Fruit fly (Drosophila melanogaster) whole organism, embryonic: ENCODE results near the gene Gycbeta100B.

Experiments
- Asciz ChIP-seq: fragments of 200-800 bp; sonication (Bioruptor generic); optimal IDR thresholded peaks from 2 replicates; lab custom pipeline; 2017; ENCODE audit warnings: missing biosample characterization, mild to moderate bottlenecking, missing genetic modification characterization, missing genetic modification reagents
- Bgb ChIP-seq: fragments of 200-800 bp; sonication (Bioruptor generic); IDR thresholded peaks from 2 replicates; pipeline ENCODE4 v1.3.6; 2022; ENCODE audit warnings: missing biosample characterization, missing genetic modification characterization; ENCODE audit not compliant: partially characterized antibody
- CG12071 ChIP-seq: fragments of 200-800 bp; sonication (Bioruptor generic); optimal IDR thresholded peaks from 3 replicates; lab custom pipeline; 2018; ENCODE audit warnings: missing biosample characterization, mild to moderate bottlenecking, missing genetic modification characterization
- CG1233 ChIP-seq: fragments of 200-800 bp; sonication (Bioruptor generic); optimal IDR thresholded peaks from 4 replicates; lab custom pipeline; 2018; ENCODE audit warnings: missing biosample characterization, mild to moderate bottlenecking, missing genetic modification characterization
- CG15479 ChIP-seq: fragments of 200-800 bp; sonication (Bioruptor generic); optimal IDR thresholded peaks from 3 replicates; lab custom pipeline; 2019; ENCODE audit warnings: missing biosample characterization, mild to moderate bottlenecking, missing genetic modification characterization, moderate library complexity
- CG1647 ChIP-seq: fragments of 200-800 bp; sonication (Bioruptor generic); optimal IDR thresholded peaks from 3 replicates; lab custom pipeline; 2016; ENCODE audit warnings: missing biosample characterization, missing genetic modification characterization
- CG17186 ChIP-seq: fragments of 200-800 bp; sonication (Bioruptor generic); optimal IDR thresholded peaks from 3 replicates; lab custom pipeline; 2017; ENCODE audit warnings: missing biosample characterization, missing genetic modification reagents, missing genetic modification characterization
- CG17385 ChIP-seq: fragments of 200-800 bp; sonication (Bioruptor generic); optimal IDR thresholded peaks from 3 replicates; lab custom pipeline; 2018; ENCODE audit warnings: missing biosample characterization, mild to moderate bottlenecking, missing genetic modification characterization
- CG17612 ChIP-seq: fragments of 200-800 bp; sonication (Bioruptor generic); IDR thresholded peaks from 2 replicates; pipeline ENCODE4 v1.3.6; 2022; ENCODE audit warnings: missing biosample characterization, missing genetic modification characterization
- CG17829 ChIP-seq: fragments of 200-800 bp; optimal IDR thresholded peaks from 2 replicates; lab custom pipeline; 2019; ENCODE audit warnings: missing biosample characterization, mild to moderate bottlenecking, missing genetic modification characterization, moderate library complexity
- CG18011 ChIP-seq: fragments of 200-800 bp; sonication (Bioruptor generic); optimal IDR thresholded peaks from 2 replicates; lab custom pipeline; 2017; ENCODE audit warnings: missing biosample characterization, missing genetic modification characterization, mild to moderate bottlenecking, moderate library complexity, missing genotype
- CG18764 ChIP-seq: fragments of 200-800 bp; sonication (Bioruptor generic); optimal IDR thresholded peaks from 3 replicates; lab custom pipeline; 2016; ENCODE audit warnings: missing biosample characterization, missing genetic modification characterization
- CG4360 ChIP-seq: fragments of 200-800 bp; sonication (Bioruptor generic); IDR thresholded peaks from 2 replicates; pipeline ENCODE4 v1.3.6; 2022; ENCODE audit warnings: missing biosample characterization, missing genetic modification characterization
- CG43689 ChIP-seq: fragments of 200-800 bp; sonication (Bioruptor generic); IDR thresholded peaks from 2 replicates; pipeline ENCODE4 v1.3.6; 2022; ENCODE audit warnings: missing biosample characterization, missing genetic modification characterization
- CTCF ChIP-seq: fragments of 200-800 bp; sonication (Bioruptor generic); optimal IDR thresholded peaks from 2 replicates; lab custom pipeline; 2017; ENCODE audit warnings: missing biosample characterization, mild to moderate bottlenecking, missing genetic modification characterization, moderate library complexity
- Ets65A ChIP-seq: fragments of 200-800 bp; sonication (Bioruptor generic); peaks from one replicate; lab custom pipeline; 2016; ENCODE audit warnings: missing biosample characterization, missing genetic modification characterization
- GATAe ChIP-seq: fragments of 200-800 bp; sonication (Bioruptor generic); conservative IDR thresholded peaks from 2 replicates; pipeline ENCODE4 v1.3.6; 2022; ENCODE audit warnings: missing biosample characterization, missing genetic modification characterization
- HLHmδ ChIP-seq: fragments of 200-800 bp; sonication (Bioruptor generic); optimal IDR thresholded peaks from 2 replicates; lab custom pipeline; 2018; ENCODE audit warnings: missing biosample characterization, mild to moderate bottlenecking, missing genetic modification characterization, moderate library complexity
- Hand ChIP-seq: fragments of 200-800 bp; sonication (Bioruptor generic); optimal IDR thresholded peaks from 2 replicates; lab custom pipeline; 2017; ENCODE audit warnings: mild to moderate bottlenecking, missing biosample characterization, missing genetic modification reagents, missing genetic modification characterization
- Lpt ChIP-seq: fragments of >200 bp; optimal IDR thresholded peaks from 2 replicates; lab custom pipeline; 2018; ENCODE audit warnings: missing biosample characterization, missing genetic modification characterization
- MTF-1 ChIP-seq: fragments of 200-800 bp; sonication (Bioruptor generic); optimal IDR thresholded peaks from 2 replicates; lab custom pipeline; 2018; ENCODE audit warnings: missing biosample characterization, mild to moderate bottlenecking, missing genetic modification characterization, borderline replicate concordance
- bowl ChIP-seq: fragments of 200-800 bp; sonication (Bioruptor generic); IDR thresholded peaks from 2 replicates; pipeline ENCODE4 v1.3.6; 2022; ENCODE audit warnings: missing biosample characterization, missing genetic modification characterization
- br ChIP-seq: fragments of >200 bp; optimal IDR thresholded peaks from 2 replicates; lab custom pipeline; 2017
- cato ChIP-seq: fragments of 200-800 bp; sonication (Bioruptor generic); optimal IDR thresholded peaks from 2 replicates; lab custom pipeline; 2016; ENCODE audit warnings: missing biosample characterization, missing genetic modification characterization, borderline replicate concordance
- caup ChIP-seq: fragments of 200-800 bp; sonication (Bioruptor generic); optimal IDR thresholded peaks from 3 replicates; lab custom pipeline; 2017; ENCODE audit warnings: missing biosample characterization, mild to moderate bottlenecking, missing genetic modification characterization, moderate library complexity; ENCODE audit not compliant: severe bottlenecking
- crol ChIP-seq: fragments of 200-800 bp; sonication (Bioruptor generic); IDR thresholded peaks from 2 replicates; pipeline ENCODE4 v1.3.6; 2022; ENCODE audit warnings: missing biosample characterization, missing genetic modification characterization
- dysf ChIP-seq: fragments of 200-800 bp; sonication (Bioruptor generic); IDR thresholded peaks from 3 replicates; pipeline ENCODE4 v1.3.6; 2022; ENCODE audit warnings: missing biosample characterization, missing genetic modification characterization
- eve ChIP-seq, 2 experiments: fragments of >200 bp; optimal IDR thresholded peaks; 2 replicates each; lab custom pipeline; 2017; ENCODE audit warnings: missing biosample characterization in 2 of 2, missing genetic modification characterization in 2 of 2
- exex ChIP-seq: fragments of 200-800 bp; sonication (Bioruptor generic); optimal IDR thresholded peaks from 4 replicates; lab custom pipeline; 2018; ENCODE audit warnings: missing biosample characterization, mild to moderate bottlenecking, missing genetic modification characterization, moderate library complexity
- eyg ChIP-seq: fragments of 200-800 bp; sonication (Bioruptor generic); optimal IDR thresholded peaks from 3 replicates; lab custom pipeline; 2016; ENCODE audit warnings: missing biosample characterization, missing genetic modification characterization
- hb ChIP-seq: fragments of 200-800 bp; sonication (Bioruptor generic); IDR thresholded peaks from 3 replicates; pipeline ENCODE4 v1.3.6; 2022; ENCODE audit warnings: missing biosample characterization, missing genetic modification characterization; ENCODE audit not compliant: partially characterized antibody
- her ChIP-seq: fragments of 200-800 bp; sonication (Bioruptor generic); optimal IDR thresholded peaks from 2 replicates; lab custom pipeline; 2016; ENCODE audit warnings: missing biosample characterization, missing genetic modification characterization
- kay ChIP-seq: fragments of 200-800 bp; sonication (Bioruptor generic); optimal IDR thresholded peaks from 2 replicates; lab custom pipeline; 2016; ENCODE audit warnings: missing biosample characterization, missing genetic modification characterization
- lab ChIP-seq: fragments of 200-800 bp; sonication (Bioruptor generic); optimal IDR thresholded peaks from 3 replicates; lab custom pipeline; 2017; ENCODE audit warnings: missing biosample characterization, missing genetic modification characterization, mild to moderate bottlenecking, moderate library complexity, missing genetic modification reagents
- lmd ChIP-seq: fragments of 200-800 bp; sonication (Bioruptor generic); IDR thresholded peaks from 2 replicates; pipeline ENCODE4 v1.3.6; 2022; ENCODE audit warnings: missing biosample characterization, missing genetic modification characterization
- pros ChIP-seq: fragments of 200-800 bp; sonication (Bioruptor generic); optimal IDR thresholded peaks from 3 replicates; lab custom pipeline; 2019; ENCODE audit warnings: missing biosample characterization, mild to moderate bottlenecking, missing genetic modification characterization, moderate library complexity
- sd ChIP-seq: fragments of 200-800 bp; sonication (Bioruptor generic); optimal IDR thresholded peaks from 3 replicates; lab custom pipeline; 2018; ENCODE audit warnings: missing biosample characterization, mild to moderate bottlenecking, missing genetic modification characterization, moderate library complexity
- so ChIP-seq: fragments of 200-800 bp; sonication (Bioruptor generic); IDR thresholded peaks from 3 replicates; pipeline ENCODE4 v1.3.6; 2022; ENCODE audit warnings: missing biosample characterization, missing genetic modification characterization
- ssp ChIP-seq: fragments of 200-800 bp; sonication (Bioruptor generic); IDR thresholded peaks from 2 replicates; pipeline ENCODE4 v1.3.6; 2022; ENCODE audit warnings: missing biosample characterization, missing genetic modification characterization
- stwl ChIP-seq: fragments of 200-800 bp; sonication (Bioruptor generic); optimal IDR thresholded peaks from 3 replicates; lab custom pipeline; 2018; ENCODE audit warnings: missing biosample characterization, mild to moderate bottlenecking, missing genetic modification characterization, moderate library complexity
- tgo ChIP-seq: fragments of 200-800 bp; sonication (Bioruptor generic); IDR thresholded peaks from 3 replicates; pipeline ENCODE4 v1.3.6; 2022; ENCODE audit warnings: missing biosample characterization, missing genetic modification characterization
- tll ChIP-seq, 2 experiments: fragments of 200-800 bp in 1 of 2; fragments of >200 bp in 1 of 2; sonication (Bioruptor generic) in 1 of 2; optimal IDR thresholded peaks; 2 replicates each; lab custom pipeline; 2017 to 2019; ENCODE audit warnings: missing biosample characterization in 2 of 2, missing genetic modification characterization in 2 of 2, mild to moderate bottlenecking in 1 of 2, moderate library complexity in 1 of 2
- twi ChIP-seq: fragments of 200-800 bp; optimal IDR thresholded peaks from 2 replicates; lab custom pipeline; 2019; ENCODE audit warnings: missing biosample characterization, mild to moderate bottlenecking, missing genetic modification characterization, moderate library complexity
- unpg ChIP-seq: fragments of 200-800 bp; sonication (Bioruptor generic); optimal IDR thresholded peaks from 3 replicates; lab custom pipeline; 2018; ENCODE audit warnings: missing biosample characterization, mild to moderate bottlenecking, missing genetic modification characterization, moderate library complexity
- wdn ChIP-seq: fragments of 200-800 bp; sonication (Bioruptor generic); IDR thresholded peaks from 2 replicates; pipeline ENCODE4 v1.3.6; 2022; ENCODE audit warnings: missing biosample characterization, missing genetic modification characterization
- zen ChIP-seq: fragments of 200-800 bp; sonication (Bioruptor generic); optimal IDR thresholded peaks from 3 replicates; lab custom pipeline; 2018; ENCODE audit warnings: missing biosample characterization, mild to moderate bottlenecking, missing genetic modification characterization, moderate library complexity
- zfh2 ChIP-seq: fragments of 200-800 bp; sonication (Bioruptor generic); optimal IDR thresholded peaks from 2 replicates; lab custom pipeline; 2016; ENCODE audit warnings: missing biosample characterization, missing genetic modification characterization

The Gycbeta100B gene

dm6 chr3R:31168968-31169367 is 34.8 kb downstream of the Gycbeta100B start, which contains the start of gene stops (continued):
- TF ChIP-seq caup: peak; percentile 57
- no peak for TF ChIP-seq bowl (GFP tag; lab: Robert Waterston, UW)
- no peak for TF ChIP-seq CG17186 (GFP tag; lab: Kevin White, UChicago)
- no peak for TF ChIP-seq CG17612 (GFP tag; lab: Robert Waterston, UW)
- no peak for TF ChIP-seq cato (GFP tag; lab: Kevin White, UChicago)
- no peak for TF ChIP-seq eyg
- peak; percentile 87 for TF ChIP-seq CG1233 (GFP tag; lab: Kevin White, UChicago)
- TF ChIP-seq CG43689: no peak
- TF ChIP-seq MTF-1 (GFP tag; lab: Kevin White, UChicago): peak; percentile 66
- TF ChIP-seq tgo (GFP tag; lab: Robert Waterston, UW): no peak
- peak; percentile 46 for TF ChIP-seq CG18764 (GFP tag; lab: Kevin White, UChicago)
- peak; percentile 43 for TF ChIP-seq HLHmδ

DNA sequence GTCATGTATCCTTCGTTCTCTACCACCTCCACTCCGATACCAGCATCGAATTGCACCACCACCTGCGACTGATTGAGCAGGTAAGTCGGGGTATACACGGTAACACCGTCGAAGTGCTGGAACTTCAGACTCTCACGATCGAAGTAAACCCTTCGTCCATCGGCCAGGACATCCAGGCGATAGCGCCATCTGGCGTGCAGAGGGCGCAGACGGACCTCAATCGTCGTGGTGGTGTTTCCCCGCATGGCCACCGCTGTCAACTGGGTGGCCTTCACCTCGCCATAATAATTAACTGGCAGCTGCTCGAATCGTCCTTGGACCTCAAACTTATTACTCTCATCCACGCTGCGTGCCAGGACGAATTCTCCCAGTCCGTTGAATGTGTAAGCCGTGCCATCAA is 47.6 kb downstream of the Gycbeta100B start:
- TF ChIP-seq Ets65A (GFP tag; lab: Kevin White, UChicago): peak; percentile 52
- no peak for TF ChIP-seq so (GFP tag; lab: Robert Waterston, UW)
- no peak for TF ChIP-seq tgo (GFP tag; lab: Robert Waterston, UW)
- TF ChIP-seq CG17829: no peak
- TF ChIP-seq wdn: no peak
- TF ChIP-seq CG4360 (GFP tag; lab: Robert Waterston, UW): no peak
- TF ChIP-seq unpg: no peak
- TF ChIP-seq CTCF: peak; percentile 27
- TF ChIP-seq sd (tag; lab: Kevin White, UChicago): no peak
- no peak for TF ChIP-seq pros (GFP tag; lab: Kevin White, UChicago)
- no peak for TF ChIP-seq zfh2 (GFP tag; lab: Kevin White, UChicago)

DNA sequence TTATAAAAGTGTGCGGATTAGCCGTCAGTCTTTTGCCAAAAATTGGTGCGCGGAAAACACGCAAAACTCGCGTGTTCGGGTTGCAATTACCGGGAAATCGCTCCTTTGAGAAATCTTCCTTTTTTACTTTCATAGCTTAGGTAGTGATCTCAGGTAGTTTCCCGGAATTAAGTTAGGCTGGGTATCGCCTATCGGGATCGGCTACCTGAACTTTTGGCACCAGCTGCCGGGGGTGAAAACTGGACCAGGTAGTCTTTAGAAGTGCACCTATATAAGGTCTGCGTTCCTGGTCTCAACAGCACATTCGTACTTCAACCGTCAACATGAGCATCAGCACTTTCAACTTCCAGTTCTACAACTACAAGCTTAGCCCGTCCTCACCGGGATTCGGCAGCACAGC is 58.9 kb downstream of the Gycbeta100B start, which contains the start of gene bnk:
Gene bnk (plus strand): TSS at position 301 of the 400 bp plus-strand sequence.
- TF ChIP-seq her (GFP tag; lab: Kevin White, UChicago) (no peak), CG15479 (GFP tag; lab: Kevin White, UChicago) (peak; percentile 83), CG17385 (GFP tag; lab: Kevin White, UChicago) (no peak), Lpt (no peak), tll (GFP tag; optimal IDR thresholded peaks at IDR 0.05; lab: Kevin White, UChicago) (peak in 1 of 2 experiments; percentile 35), dysf (GFP tag; lab: Robert Waterston, UW) (no peak)

DNA sequence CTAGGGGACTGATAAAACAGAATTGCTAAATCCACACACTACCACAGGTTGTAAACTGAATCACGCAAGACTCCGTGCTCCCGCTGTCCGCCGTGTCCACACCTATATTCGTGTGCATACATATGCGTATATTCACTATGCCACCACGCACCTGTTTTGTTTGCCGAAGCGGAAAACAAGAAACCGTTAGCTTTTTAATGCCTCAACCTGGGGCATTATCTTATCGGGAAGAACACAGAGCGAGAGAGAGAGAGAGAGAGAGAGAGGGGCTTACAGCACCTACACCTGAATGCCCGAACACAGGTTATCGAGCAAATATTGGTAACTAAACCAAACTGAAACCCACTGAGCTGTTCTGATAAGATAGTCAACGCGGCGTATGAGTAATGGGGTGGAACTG is 60.4 kb downstream of the Gycbeta100B start:
- TF ChIP-seq hb (no peak), br (no peak), zen (no peak), GATAe (peak; percentile 87), stwl (tag; lab: Kevin White, UChicago) (no peak), CG1647 (GFP tag; lab: Kevin White, UChicago) (no peak), CG12071 (no peak), ssp (GFP tag; lab: Robert Waterston, UW) (no peak), crol (0 out of 2 replicates have a peak, but pooled peaks have one; percentile 13), Hand (no peak), Asciz (GFP tag; lab: Kevin White, UChicago) (peak; percentile 11), tll (GFP tag; optimal IDR thresholded peaks at IDR 0.05; lab: Kevin White, UChicago) (no peak), eve (GFP tag; optimal IDR thresholded peaks at IDR 0.05; lab: Kevin White, UChicago) (peak in 1 of 2 experiments; percentile 45), kay (GFP tag; lab: Kevin White, UChicago) (peak; percentile 10), Ets65A (GFP tag; lab: Kevin White, UChicago) (peak; percentile 60), exex (tag; lab: Kevin White, UChicago) (peak; percentile 52), Bgb (GFP tag; lab: Robert Waterston, UW) (no peak), lmd (GFP tag; lab: Robert Waterston, UW) (no peak), lab (GFP tag; lab: Kevin White, UChicago) (peak; percentile 46), CG18011 (GFP tag; lab: Kevin White, UChicago) (no peak), twi (no peak)
